Fruit fly (Drosophila melanogaster): ENCODE results near the gene Acyp2.

Gene Acyp2

dm6 chr3R:15804678-15805077, 12.2 kb downstream of the Acyp2 start:
- no peak for TF ChIP-seq CG8478 (optimal IDR thresholded peaks at IDR 0.05)
- no peak for TF ChIP-seq CTCF (optimal IDR thresholded peaks at IDR 0.05)

dm6 chr3R:15806341-15806740, 13.9 kb downstream of the Acyp2 start:
- TF ChIP-seq CTCF (optimal IDR thresholded peaks at IDR 0.05), result no peak
- no peak for TF ChIP-seq CG8478 (optimal IDR thresholded peaks at IDR 0.05)

- TF ChIP-seq CG8478 (optimal IDR thresholded peaks at IDR 0.05), result no peak
- no peak for TF ChIP-seq CTCF (optimal IDR thresholded peaks at IDR 0.05)
These were observed 14.8 kb downstream of the Acyp2 start for dm6 chr3R:15807306-15807705.

dm6 chr3R:15807877-15808381, 15.4 kb downstream of the Acyp2 start:
- TF ChIP-seq CTCF (optimal IDR thresholded peaks at IDR 0.05), result no peak

dm6 chr3R:15810369-15810768, 17.9 kb downstream of the Acyp2 start:
- TF ChIP-seq CG8478 (optimal IDR thresholded peaks at IDR 0.05), result no peak
- TF ChIP-seq CTCF (optimal IDR thresholded peaks at IDR 0.05), result no peak

dm6 chr3R:15814150-15814549, 21.7 kb downstream of the Acyp2 start:
- TF ChIP-seq CTCF (optimal IDR thresholded peaks at IDR 0.05) (no peak), CG8478 (optimal IDR thresholded peaks at IDR 0.05) (no peak)

- TF ChIP-seq CTCF (optimal IDR thresholded peaks at IDR 0.05) (no peak), CG8478 (optimal IDR thresholded peaks at IDR 0.05) (no peak)
These were observed 23.8 kb downstream of the Acyp2 start for dm6 chr3R:15816276-15816675.

- TF ChIP-seq CG8478 (optimal IDR thresholded peaks at IDR 0.05) (no peak), CTCF (optimal IDR thresholded peaks at IDR 0.05) (no peak)
These were observed 33.0 kb downstream of the Acyp2 start, which contains the start of gene CG4576 for dm6 chr3R:15825521-15825920. TSS of gene CG4576 (plus strand) at chr3R:15825747.

dm6 chr3R:15827559-15827958, 35.1 kb downstream of the Acyp2 start:
- no peak for TF ChIP-seq CTCF (optimal IDR thresholded peaks at IDR 0.05)
- no peak for TF ChIP-seq CG8478 (optimal IDR thresholded peaks at IDR 0.05)

dm6 chr3R:15832525-15832924, 40.0 kb downstream of the Acyp2 start, which contains the start of gene rec:
TSS of gene rec (minus strand) at chr3R:15832632.
- TF ChIP-seq CTCF (optimal IDR thresholded peaks at IDR 0.05), result no peak
- TF ChIP-seq CG8478 (optimal IDR thresholded peaks at IDR 0.05), result no peak

dm6 chr3R:15833332-15833731, 40.8 kb downstream of the Acyp2 start, which contains the start of gene CG43318:
TSS of gene CG43318 (minus strand) at chr3R:15833432.
- no peak for TF ChIP-seq CTCF (optimal IDR thresholded peaks at IDR 0.05)
- no peak for TF ChIP-seq CG8478 (optimal IDR thresholded peaks at IDR 0.05)

- TF ChIP-seq CTCF (optimal IDR thresholded peaks at IDR 0.05), result no peak
- no peak for TF ChIP-seq CG8478 (optimal IDR thresholded peaks at IDR 0.05)
These were observed 42.0 kb downstream of the Acyp2 start, which contains the start of the genes CG43317 and Arpc3A for dm6 chr3R:15834375-15835031. TSS of gene CG43317 (minus strand) at chr3R:15834425. TSS of gene Arpc3A (plus strand) at chr3R:15834648.

dm6 chr3R:15836864-15837824, 44.7 kb downstream of the Acyp2 start, which contains the start of the genes ND-23 and spn-E:
TSS of gene ND-23 (minus strand) at chr3R:15837117.
TSS of gene spn-E (plus strand) at chr3R:15837419.
- TF ChIP-seq CTCF (optimal IDR thresholded peaks at IDR 0.05), result no peak
- TF ChIP-seq CG8478 (optimal IDR thresholded peaks at IDR 0.05), result no peak

- TF ChIP-seq CG8478 (optimal IDR thresholded peaks at IDR 0.05) (no peak), CTCF (optimal IDR thresholded peaks at IDR 0.05) (no peak)
These were observed 46.8 kb downstream of the Acyp2 start, which contains the start of gene Pbp45 for dm6 chr3R:15839294-15839693. TSS of gene Pbp45 (minus strand) at chr3R:15839515.
